Worm (Caenorhabditis elegans): ENCODE results near the gene srh-72.
"Not testable (repeated sequence)": the region's sequence is repeated elsewhere in the genome, so short reads cannot be mapped to it uniquely, and the experiment has no call there.

The srh-72 gene

DNA sequence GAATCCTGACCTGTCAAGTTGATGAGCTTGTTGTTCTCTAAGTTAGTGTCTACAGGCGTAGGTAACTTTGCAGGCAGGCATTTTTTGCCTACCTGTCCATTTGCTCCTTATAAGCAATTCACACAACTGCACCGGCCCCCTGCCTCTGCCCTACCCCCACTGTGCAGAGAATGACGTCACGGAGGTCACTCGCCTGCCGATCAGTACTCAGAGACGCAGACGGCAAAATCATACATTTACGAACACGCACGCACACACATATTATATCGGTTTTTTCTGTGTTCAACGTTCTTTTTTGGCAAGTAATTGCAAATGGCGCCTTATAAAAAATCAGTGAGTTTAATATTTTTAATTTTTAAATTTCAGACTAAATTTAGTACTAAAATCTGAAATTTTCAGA lies 23.1 kb upstream of the srh-72 start, which contains the start of gene duxl-1 (continued):
- TF ChIP-seq ceh-82 (tag; optimal IDR thresholded peaks at IDR 0.05) (peak in 1 of 3 experiments; percentile 9), nhr-85 (tag) (peak; percentile 7), nhr-84 (tag; optimal IDR thresholded peaks at IDR 0.05) (no peak), aha-1 (tag; optimal IDR thresholded peaks at IDR 0.05) (no peak), ama-1 (optimal IDR thresholded peaks at IDR 0.05) (no peak), lin-13 (GFP tag; optimal IDR thresholded peaks at IDR 0.05) (no peak), lsy-2 (tag; optimal IDR thresholded peaks at IDR 0.05) (peak in 1 of 2 experiments; percentile 38), mef-2 (tag; optimal IDR thresholded peaks at IDR 0.05) (no peak), elt-2 (tag; optimal IDR thresholded peaks at IDR 0.05) (peak; percentile 3), fkh-8 (tag; optimal IDR thresholded peaks at IDR 0.05) (no peak), swsn-7 (tag; optimal IDR thresholded peaks at IDR 0.05) (no peak)

DNA sequence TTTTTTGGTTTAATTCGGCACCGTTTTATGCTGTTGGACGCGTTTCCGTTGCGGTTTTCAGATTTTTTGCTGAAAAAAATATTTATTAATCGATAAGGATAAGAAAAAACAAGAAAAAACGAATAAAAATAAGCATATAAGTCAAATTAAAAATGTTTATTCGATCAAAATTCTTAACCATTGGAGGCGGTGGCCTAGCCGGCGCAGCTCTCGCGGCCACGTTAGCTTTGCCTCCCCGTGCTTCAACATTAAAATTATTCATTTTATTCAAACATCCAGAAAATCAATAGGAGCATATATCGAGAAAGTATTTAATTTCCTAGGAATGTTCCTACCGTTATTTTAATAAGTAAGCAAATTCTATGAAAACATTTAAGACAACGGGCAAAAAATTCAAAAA lies 22.5 kb upstream of the srh-72 start, which contains the start of gene ZC204.14:
ZC204.14 (minus strand) TSS at position 69 of the 400 bp plus-strand sequence.
- TF ChIP-seq ces-1 (GFP tag; optimal IDR thresholded peaks at IDR 0.05) (no peak), lsy-2 (tag; optimal IDR thresholded peaks at IDR 0.05) (peak in 1 of 2 experiments; percentile 46)

DNA sequence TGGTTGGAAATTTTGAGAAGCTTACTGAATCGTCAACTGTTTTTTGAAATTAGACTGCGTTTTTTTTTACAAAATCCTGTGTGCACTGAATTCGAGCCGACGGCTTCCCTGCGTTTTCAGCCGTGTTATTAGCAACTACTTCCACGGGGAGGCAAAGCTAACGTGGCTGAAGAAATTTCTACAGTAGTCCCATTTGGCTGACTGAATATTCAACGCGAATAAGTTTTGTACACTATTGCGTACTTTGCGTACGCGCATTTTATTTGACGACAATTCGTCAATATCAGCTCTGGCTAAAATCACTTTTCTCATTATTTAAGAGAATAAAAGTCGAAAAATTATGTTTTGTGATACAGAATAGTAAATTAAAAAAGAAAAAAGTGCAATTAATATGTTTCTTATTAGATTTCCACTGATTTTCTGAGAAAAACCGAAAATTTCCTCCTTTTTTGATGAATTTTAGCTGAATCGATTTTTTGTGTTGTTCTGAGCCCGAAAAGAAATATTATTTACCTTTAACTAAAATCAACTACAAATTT lies 21.0 kb upstream of the srh-72 start:
- peak in 1 of 2 experiments; percentile 9 for TF ChIP-seq efl-1 (optimal IDR thresholded peaks at IDR 0.05)
- TF ChIP-seq efl-1 (GFP tag; optimal IDR thresholded peaks at IDR 0.05 in 1 of 2) = not testable (repeated sequence)
- peak; percentile 41 for TF ChIP-seq nhr-19 (GFP tag; conservative IDR thresholded peaks at IDR 0.05)
- TF ChIP-seq ceh-88 (GFP tag; IDR thresholded peaks at IDR 0.05) = peak; percentile 54
- peak in 1 of 2 experiments; percentile 55 for TF ChIP-seq lsy-2 (tag; optimal IDR thresholded peaks at IDR 0.05)

DNA sequence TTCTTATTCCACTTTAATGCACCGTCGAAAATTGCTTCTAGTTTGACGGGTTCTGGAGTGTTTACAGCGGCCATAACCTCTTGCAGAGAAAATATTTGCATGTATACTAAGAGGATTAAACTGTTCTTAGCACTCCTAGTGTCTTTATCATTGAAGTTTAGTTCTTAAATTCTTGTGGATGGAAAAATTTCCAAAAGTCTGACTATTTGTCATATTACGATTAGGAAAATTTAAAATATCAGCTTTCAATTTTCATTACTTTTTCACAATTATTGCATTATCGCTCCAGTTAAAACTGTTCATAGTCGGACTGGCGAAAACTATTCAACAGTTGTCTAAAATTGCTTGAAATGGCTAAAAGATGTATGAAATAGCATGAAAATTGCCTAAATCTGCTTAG lies 20.5 kb upstream of the srh-72 start, which contains the start of gene ZC204.13:
ZC204.13 (minus strand) TSS at position 101 of the 400 bp plus-strand sequence.
- TF ChIP-seq lsy-2, elt-2, F16B12.6 (tag; optimal IDR thresholded peaks at IDR 0.05): not testable (repeated sequence)

DNA sequence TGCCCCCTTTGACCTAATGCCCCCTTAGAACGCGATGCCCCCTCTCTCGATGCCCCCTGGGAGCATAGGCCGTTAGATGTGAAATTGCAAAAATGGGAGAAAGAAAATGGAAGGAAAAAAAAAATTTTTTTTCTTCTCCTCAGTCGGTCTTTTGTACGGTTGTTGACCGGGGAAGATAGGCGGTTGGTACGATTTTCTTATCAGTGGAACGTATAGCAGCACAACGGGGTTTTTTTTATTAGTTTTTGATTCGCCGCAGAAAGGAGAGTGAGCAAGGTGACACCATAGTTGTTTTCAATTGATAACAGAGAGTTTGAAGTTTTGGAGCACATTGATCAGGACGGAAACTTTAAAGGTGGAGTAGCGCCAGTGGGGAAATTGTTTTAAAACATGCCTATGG lies 19.3 kb upstream of the srh-72 start:
- peak; percentile 74 for TF ChIP-seq elt-2 (tag; optimal IDR thresholded peaks at IDR 0.05)

DNA sequence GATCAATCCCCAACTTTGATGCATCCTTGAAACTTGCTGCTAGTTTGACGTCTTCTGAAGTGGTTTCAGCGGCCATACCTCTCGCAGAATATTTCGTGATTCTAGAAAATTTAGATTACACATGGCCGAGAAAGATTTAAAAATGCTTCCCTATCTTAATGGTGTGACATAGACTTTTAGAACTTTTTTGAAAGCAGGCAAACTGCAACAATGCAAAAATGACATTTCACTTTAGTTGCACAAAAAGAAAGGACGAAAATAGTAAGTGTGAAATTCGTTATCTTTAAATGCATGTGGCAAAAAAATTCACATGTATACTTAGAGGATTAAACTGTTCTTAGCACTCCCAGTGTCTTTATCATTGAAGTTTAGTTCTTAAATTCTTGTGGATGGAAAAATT lies 16.8 kb upstream of the srh-72 start, which contains the start of gene ZC204.12:
ZC204.12 (minus strand) TSS at position 101 of the 400 bp plus-strand sequence.
- TF ChIP-seq lsy-2 (tag; optimal IDR thresholded peaks at IDR 0.05) = no peak
- no peak for TF ChIP-seq aly-2 (tag; optimal IDR thresholded peaks at IDR 0.05)
- TF ChIP-seq ceh-90 (tag; optimal IDR thresholded peaks at IDR 0.05) = no peak
- TF ChIP-seq lir-3 (tag; optimal IDR thresholded peaks at IDR 0.05; ENCODE audit: poor library complexity) = no peak
- TF ChIP-seq fkh-8 (tag; optimal IDR thresholded peaks at IDR 0.05) = no peak
- TF ChIP-seq egl-27 (tag; optimal IDR thresholded peaks at IDR 0.05) = no peak
- no peak for TF ChIP-seq unc-86 (tag; optimal IDR thresholded peaks at IDR 0.05)
- TF ChIP-seq unc-62 (GFP tag; optimal IDR thresholded peaks at IDR 0.05) = no peak
- no peak for TF ChIP-seq lin-14 (GFP tag; optimal IDR thresholded peaks at IDR 0.05)
- no peak for TF ChIP-seq nhr-11 (tag; optimal IDR thresholded peaks at IDR 0.05)
- no peak for TF ChIP-seq skn-1 (tag; optimal IDR thresholded peaks at IDR 0.05)
- no peak for TF ChIP-seq egl-13 (tag; optimal IDR thresholded peaks at IDR 0.05)
- TF ChIP-seq Y116A8C.19 (tag; optimal IDR thresholded peaks at IDR 0.05; ENCODE audit: borderline replicate concordance) = no peak
- no peak for TF ChIP-seq ztf-4 (tag; optimal IDR thresholded peaks at IDR 0.05)
- TF ChIP-seq nhr-84 (tag; optimal IDR thresholded peaks at IDR 0.05) = no peak
- no peak for TF ChIP-seq C16A3.4 (tag; optimal IDR thresholded peaks at IDR 0.05)
- no peak for TF ChIP-seq unc-30 (tag; optimal IDR thresholded peaks at IDR 0.05)

DNA sequence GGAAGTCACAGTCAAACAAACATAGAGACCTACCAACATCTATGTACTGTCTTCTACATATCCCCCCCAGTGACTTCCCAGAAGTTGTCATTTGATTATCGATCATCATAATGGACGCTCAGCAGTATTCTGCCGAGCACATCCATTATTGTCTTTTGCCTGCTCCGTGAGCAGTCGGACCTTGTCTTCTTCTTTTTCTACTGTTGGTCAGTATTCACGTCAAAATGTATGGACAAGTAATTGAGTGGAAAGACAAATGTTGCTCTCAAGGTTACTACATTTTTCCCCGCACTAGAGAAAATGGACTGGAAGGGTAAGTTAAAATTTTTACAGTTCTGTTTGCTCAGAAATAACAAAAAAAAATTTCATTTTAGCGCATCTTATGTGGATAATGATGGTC lies 14.5 kb upstream of the srh-72 start, which contains the start of gene btb-12:
btb-12 (plus strand) TSS at position 301 of the 400 bp plus-strand sequence.
- TF ChIP-seq ceh-88 (GFP tag; IDR thresholded peaks at IDR 0.05) = no peak
- TF ChIP-seq dsc-1 (tag; optimal IDR thresholded peaks at IDR 0.05) = no peak
- TF ChIP-seq efl-1 (optimal IDR thresholded peaks at IDR 0.05) = no peak
- no peak for TF ChIP-seq efl-1 (GFP tag; optimal IDR thresholded peaks at IDR 0.05 in 1 of 2)
- no peak for TF ChIP-seq pag-3 (tag; optimal IDR thresholded peaks at IDR 0.05; ENCODE audit: borderline replicate concordance, insufficient read depth)
- no peak for TF ChIP-seq lin-15B (tag; optimal IDR thresholded peaks at IDR 0.05)
- TF ChIP-seq irx-1 (tag; optimal IDR thresholded peaks at IDR 0.05) = no peak

All from whole organism, L1 larva.